Worm (Caenorhabditis elegans) whole organism, midembryonic: Measurements from ENCODE around the gene clc-24.

ENCODE experiments used
- T22C8.4 ChIP-seq: fragments of 200-800 bp; sonication (Bioruptor generic); IDR thresholded peaks from 2 replicates; pipeline ENCODE4 v1.3.6; 2022; ENCODE audit warnings: missing genetic modification characterization, missing compliant biosample characterization
- cog-1 ChIP-seq: sonication (generic microtip); optimal IDR thresholded peaks from 2 replicates; lab custom pipeline; 2016; ENCODE audit warnings: missing genetic modification characterization, missing compliant biosample characterization
- klf-2 ChIP-seq: fragments of 200-800 bp; sonication (Bioruptor generic); conservative IDR thresholded peaks from 2 replicates; pipeline ENCODE4 v1.3.6; 2022; ENCODE audit warnings: missing genetic modification reagents, missing genetic modification characterization, missing compliant biosample characterization
- med-1 ChIP-seq: sonication (generic microtip); optimal IDR thresholded peaks from 2 replicates; lab custom pipeline; 2017; ENCODE audit warnings: missing genetic modification characterization, mild to moderate bottlenecking, missing compliant biosample characterization, antibody characterized with exemption, missing genetic modification reagents; ENCODE audit not compliant: insufficient read depth
- tab-1 ChIP-seq: fragments of 200-800 bp; sonication (Bioruptor generic); IDR thresholded peaks from 2 replicates; pipeline ENCODE4 v1.3.6; 2022; ENCODE audit warnings: missing genetic modification characterization, missing compliant biosample characterization
- ztf-23 ChIP-seq: fragments of 200-800 bp; sonication (Bioruptor generic); IDR thresholded peaks from 2 replicates; pipeline ENCODE4 v1.3.6; 2022; ENCODE audit warnings: missing genetic modification reagents, missing genetic modification characterization, missing compliant biosample characterization

ce11 chrIII:1001297-1001696 lies 8.5 kb upstream of the clc-24 start, which contains the start of gene R06B10.7:
- no peak for TF ChIP-seq tab-1 (GFP tag; lab: Robert Waterston, UW)
- no peak for TF ChIP-seq klf-2 (GFP tag; lab: Robert Waterston, UW)
- no peak for TF ChIP-seq T22C8.4
- no peak for TF ChIP-seq cog-1 (tag; lab: Kevin White, UChicago)
- TF ChIP-seq ztf-23 (GFP tag; lab: Robert Waterston, UW) = no peak
- TF ChIP-seq med-1 (GFP tag; lab: Kevin White, UChicago) = no peak
